Worm (Caenorhabditis elegans) whole organism, L1 larva: ENCODE measurements around the gene srh-308.

Experiments used
- C16A3.4 ChIP-seq: fragments of 150-350 bp; optimal IDR thresholded peaks from 2 replicates; lab custom pipeline; 2014; ENCODE audit warnings: missing biosample characterization, missing genetic modification characterization
- F16B12.6 ChIP-seq: fragments of 150-350 bp; optimal IDR thresholded peaks from 2 replicates; lab custom pipeline; 2014; ENCODE audit warnings: missing biosample characterization, missing genetic modification characterization
- Y116A8C.19 ChIP-seq: sonication (generic microtip); optimal IDR thresholded peaks from 2 replicates; lab custom pipeline; 2016; ENCODE audit warnings: missing compliant biosample characterization, missing genetic modification characterization, borderline replicate concordance
- alr-1 ChIP-seq: fragments of 200-800 bp; sonication (Bioruptor generic); optimal IDR thresholded peaks from 2 replicates; lab custom pipeline; 2018; ENCODE audit warnings: borderline replicate concordance, mild to moderate bottlenecking, missing genetic modification characterization, missing compliant biosample characterization
- aly-2 ChIP-seq: fragments of 150-350 bp; optimal IDR thresholded peaks from 2 replicates; lab custom pipeline; 2014; ENCODE audit warnings: missing biosample characterization, missing genetic modification characterization
- ama-1 ChIP-seq: fragments of 150-350 bp; optimal IDR thresholded peaks from 2 replicates; lab custom pipeline; 2014
- ceh-63 ChIP-seq: fragments of 200-800 bp; sonication (Bioruptor generic); optimal IDR thresholded peaks from 2 replicates; lab custom pipeline; 2018; ENCODE audit warnings: mild to moderate bottlenecking, missing genetic modification characterization, missing compliant biosample characterization
- ceh-8 ChIP-seq: fragments of 200-800 bp; sonication (Bioruptor generic); optimal IDR thresholded peaks from 2 replicates; lab custom pipeline; 2018; ENCODE audit warnings: mild to moderate bottlenecking, missing genetic modification characterization, moderate library complexity, missing compliant biosample characterization
- ceh-90 ChIP-seq: sonication (generic microtip); optimal IDR thresholded peaks from 2 replicates; lab custom pipeline; 2016; ENCODE audit warnings: missing genetic modification characterization, missing compliant biosample characterization
- dpl-1 ChIP-seq, 3 experiments: fragments of 150-350 bp in 2 of 3; sonication (generic microtip) in 1 of 3; optimal IDR thresholded peaks; 2 replicates each; lab custom pipeline; 2014 to 2017; ENCODE audit warnings: missing biosample characterization in 3 of 3, missing genetic modification characterization in 3 of 3, missing genetic modification reagents in 3 of 3
- efl-3 ChIP-seq: fragments of 200-800 bp; sonication (Bioruptor generic); optimal IDR thresholded peaks from 2 replicates; lab custom pipeline; 2018; ENCODE audit warnings: mild to moderate bottlenecking, missing genetic modification characterization, missing compliant biosample characterization
- egl-13 ChIP-seq: sonication (generic microtip); optimal IDR thresholded peaks from 2 replicates; lab custom pipeline; 2016; ENCODE audit warnings: missing genotype, missing genetic modification reagents, missing genetic modification characterization, missing compliant biosample characterization
- egl-27 ChIP-seq, 2 experiments: fragments of 150-350 bp in 1 of 2; sonication (generic microtip); optimal IDR thresholded peaks; 3 replicates each; lab custom pipeline; 2017 to 2018; ENCODE audit warnings: missing biosample characterization in 2 of 2, missing genetic modification characterization in 2 of 2, missing genetic modification reagents in 2 of 2
- elt-2 ChIP-seq: sonication (generic microtip); optimal IDR thresholded peaks from 2 replicates; lab custom pipeline; 2016; ENCODE audit warnings: missing genetic modification characterization, mild to moderate bottlenecking, inconsistent platforms, missing compliant biosample characterization, missing genetic modification reagents
- elt-3 ChIP-seq, 6 experiments: fragments of 150-350 bp in 1 of 6; sonication (generic microtip); optimal IDR thresholded peaks; 2 replicates each; lab custom pipeline; 2017 to 2018; ENCODE audit warnings: missing biosample characterization in 6 of 6, missing genetic modification characterization in 6 of 6, inconsistent platforms in 1 of 6
- ets-5 ChIP-seq: fragments of 200-800 bp; sonication (Bioruptor generic); IDR thresholded peaks from 2 replicates; pipeline ENCODE4 v1.3.6; 2022; ENCODE audit warnings: missing genetic modification characterization, missing compliant biosample characterization
- fkh-10 ChIP-seq: sonication (generic microtip); optimal IDR thresholded peaks from 2 replicates; lab custom pipeline; 2017; ENCODE audit warnings: missing biosample characterization, missing genetic modification reagents, missing genetic modification characterization
- fkh-4 ChIP-seq: sonication (generic microtip); optimal IDR thresholded peaks from 2 replicates; lab custom pipeline; 2016; ENCODE audit warnings: missing compliant biosample characterization, missing genetic modification characterization, borderline replicate concordance
- fkh-8 ChIP-seq: sonication (generic microtip); optimal IDR thresholded peaks from 2 replicates; lab custom pipeline; 2016; ENCODE audit warnings: mild to moderate bottlenecking, missing genetic modification characterization, missing compliant biosample characterization
- fos-1 ChIP-seq: fragments of 150-350 bp; optimal IDR thresholded peaks from 2 replicates; lab custom pipeline; 2014; ENCODE audit warnings: missing biosample characterization, missing genetic modification characterization
- hlh-17 ChIP-seq: fragments of 200-800 bp; sonication (Bioruptor generic); optimal IDR thresholded peaks from 2 replicates; lab custom pipeline; 2018; ENCODE audit warnings: missing genetic modification characterization, mild to moderate bottlenecking, missing compliant biosample characterization, moderate library complexity, borderline replicate concordance
- hlh-4 ChIP-seq: sonication (generic microtip); optimal IDR thresholded peaks from 2 replicates; lab custom pipeline; 2016; ENCODE audit warnings: mild to moderate bottlenecking, missing genetic modification characterization, missing compliant biosample characterization
- isw-1 ChIP-seq: fragments of 200-800 bp; sonication (Bioruptor generic); IDR thresholded peaks from 2 replicates; pipeline ENCODE4 v1.3.6; 2022; ENCODE audit warnings: missing genetic modification characterization, missing compliant biosample characterization
- lin-35 ChIP-seq, 2 experiments: fragments of 150-350 bp; optimal IDR thresholded peaks; 2 replicates each; lab custom pipeline; 2014; ENCODE audit warnings: missing biosample characterization in 2 of 2, missing genetic modification characterization in 2 of 2, missing genetic modification reagents in 2 of 2
- lin-39 ChIP-seq: fragments of 150-350 bp; optimal IDR thresholded peaks from 2 replicates; lab custom pipeline; 2014; ENCODE audit warnings: missing biosample characterization, missing genetic modification reagents, missing genetic modification characterization
- lsy-2 ChIP-seq, 2 experiments: fragments of 150-350 bp; optimal IDR thresholded peaks; 2 replicates each; lab custom pipeline; 2014; ENCODE audit warnings: missing biosample characterization in 2 of 2, missing genetic modification characterization in 2 of 2
- mab-9 ChIP-seq: fragments of 200-800 bp; sonication (Bioruptor generic); IDR thresholded peaks from 2 replicates; pipeline ENCODE4 v1.3.6; 2022; ENCODE audit warnings: missing genetic modification reagents, missing genetic modification characterization, missing compliant biosample characterization
- mef-2 ChIP-seq: fragments of 150-350 bp; optimal IDR thresholded peaks from 2 replicates; lab custom pipeline; 2014; ENCODE audit warnings: missing biosample characterization, missing genetic modification characterization
- mep-1 ChIP-seq: fragments of 150-350 bp; optimal IDR thresholded peaks from 2 replicates; lab custom pipeline; 2014; ENCODE audit warnings: missing biosample characterization, missing genetic modification characterization
- nhr-12 ChIP-seq: sonication (generic microtip); optimal IDR thresholded peaks from 2 replicates; lab custom pipeline; 2017; ENCODE audit warnings: missing biosample characterization, missing genetic modification characterization
- nhr-19 ChIP-seq: fragments of 200-800 bp; sonication (Bioruptor generic); conservative IDR thresholded peaks from 2 replicates; pipeline ENCODE4 v1.3.6; 2022; ENCODE audit warnings: missing genetic modification characterization, missing compliant biosample characterization
- nhr-237 ChIP-seq: fragments of 150-350 bp; optimal IDR thresholded peaks from 2 replicates; lab custom pipeline; 2014; ENCODE audit warnings: missing biosample characterization, missing genetic modification characterization
- nhr-28 ChIP-seq: fragments of 150-350 bp; optimal IDR thresholded peaks from 2 replicates; lab custom pipeline; 2014; ENCODE audit warnings: missing biosample characterization, missing genetic modification characterization
- nhr-71 ChIP-seq: sonication (generic microtip); optimal IDR thresholded peaks from 2 replicates; lab custom pipeline; 2016; ENCODE audit warnings: mild to moderate bottlenecking, missing genetic modification characterization, moderate library complexity, missing compliant biosample characterization
- nhr-76 ChIP-seq: sonication (generic microtip); optimal IDR thresholded peaks from 2 replicates; lab custom pipeline; 2017; ENCODE audit warnings: missing biosample characterization, missing genetic modification characterization
- nhr-77 ChIP-seq: fragments of 150-350 bp; optimal IDR thresholded peaks from 2 replicates; lab custom pipeline; 2014; ENCODE audit warnings: missing biosample characterization, missing genetic modification characterization
- nhr-84 ChIP-seq: sonication (generic microtip); optimal IDR thresholded peaks from 2 replicates; lab custom pipeline; 2017; ENCODE audit warnings: missing biosample characterization, missing genetic modification characterization
- nhr-90 ChIP-seq: sonication (generic microtip); optimal IDR thresholded peaks from 2 replicates; lab custom pipeline; 2016; ENCODE audit warnings: mild to moderate bottlenecking, missing genetic modification characterization, missing compliant biosample characterization; ENCODE audit not compliant: poor library complexity
- pag-3 ChIP-seq: sonication (generic microtip); optimal IDR thresholded peaks from 2 replicates; lab custom pipeline; 2017; ENCODE audit warnings: missing genetic modification characterization, mild to moderate bottlenecking, missing compliant biosample characterization, antibody characterized with exemption, borderline replicate concordance; ENCODE audit not compliant: insufficient read depth
- pax-3 ChIP-seq: fragments of 200-800 bp; sonication (Bioruptor generic); optimal IDR thresholded peaks from 2 replicates; lab custom pipeline; 2018; ENCODE audit warnings: mild to moderate bottlenecking, missing genetic modification characterization, moderate library complexity, missing compliant biosample characterization
- skn-1 ChIP-seq: fragments of 150-350 bp; optimal IDR thresholded peaks from 2 replicates; lab custom pipeline; 2014; ENCODE audit warnings: missing biosample characterization, missing genetic modification characterization
- snpc-4 ChIP-seq: fragments of 150-350 bp; optimal IDR thresholded peaks from 2 replicates; lab custom pipeline; 2014; ENCODE audit warnings: missing biosample characterization, missing genetic modification characterization
- snu-23 ChIP-seq: sonication (generic microtip); optimal IDR thresholded peaks from 2 replicates; lab custom pipeline; 2016; ENCODE audit warnings: missing genetic modification characterization, missing compliant biosample characterization
- sox-4 ChIP-seq: sonication (generic microtip); optimal IDR thresholded peaks from 2 replicates; lab custom pipeline; 2016; ENCODE audit warnings: missing genetic modification characterization, missing compliant biosample characterization
- sptf-1 ChIP-seq: fragments of 150-350 bp; optimal IDR thresholded peaks from 2 replicates; lab custom pipeline; 2014; ENCODE audit warnings: missing biosample characterization, missing genetic modification characterization
- tbx-2 ChIP-seq: sonication (generic microtip); optimal IDR thresholded peaks from 2 replicates; lab custom pipeline; 2016; ENCODE audit warnings: missing genetic modification characterization, missing compliant biosample characterization
- unc-86 ChIP-seq: sonication (generic microtip); optimal IDR thresholded peaks from 2 replicates; lab custom pipeline; 2016; ENCODE audit warnings: missing genetic modification characterization, missing compliant biosample characterization
- unc-98 ChIP-seq: fragments of 200-800 bp; sonication (Bioruptor generic); IDR thresholded peaks from 2 replicates; pipeline ENCODE4 v1.3.6; 2022; ENCODE audit warnings: missing genetic modification characterization, missing compliant biosample characterization
- vab-15 ChIP-seq: sonication (generic microtip); optimal IDR thresholded peaks from 2 replicates; lab custom pipeline; 2017; ENCODE audit warnings: missing genotype, mild to moderate bottlenecking, missing genetic modification characterization, missing compliant biosample characterization
- xbp-1 ChIP-seq: sonication (generic microtip); optimal IDR thresholded peaks from 2 replicates; lab custom pipeline; 2016; ENCODE audit warnings: missing genetic modification characterization, missing compliant biosample characterization
- zag-1 ChIP-seq: fragments of 150-350 bp; optimal IDR thresholded peaks from 2 replicates; lab custom pipeline; 2014; ENCODE audit warnings: missing biosample characterization, missing genetic modification characterization
- zip-4 ChIP-seq: fragments of 200-800 bp; sonication (Bioruptor generic); optimal IDR thresholded peaks from 2 replicates; lab custom pipeline; 2018; ENCODE audit warnings: mild to moderate bottlenecking, missing genetic modification characterization, moderate library complexity, missing compliant biosample characterization
- ztf-11 ChIP-seq, 2 experiments: sonication (generic microtip); optimal IDR thresholded peaks; 2 replicates each; lab custom pipeline; 2016 to 2017; ENCODE audit warnings: missing genetic modification characterization in 2 of 2, missing biosample characterization in 1 of 2, missing compliant biosample characterization in 1 of 2
- ztf-4 ChIP-seq: fragments of 150-350 bp; optimal IDR thresholded peaks from 2 replicates; lab custom pipeline; 2014; ENCODE audit warnings: missing biosample characterization, missing genetic modification characterization

The srh-308 gene

DNA sequence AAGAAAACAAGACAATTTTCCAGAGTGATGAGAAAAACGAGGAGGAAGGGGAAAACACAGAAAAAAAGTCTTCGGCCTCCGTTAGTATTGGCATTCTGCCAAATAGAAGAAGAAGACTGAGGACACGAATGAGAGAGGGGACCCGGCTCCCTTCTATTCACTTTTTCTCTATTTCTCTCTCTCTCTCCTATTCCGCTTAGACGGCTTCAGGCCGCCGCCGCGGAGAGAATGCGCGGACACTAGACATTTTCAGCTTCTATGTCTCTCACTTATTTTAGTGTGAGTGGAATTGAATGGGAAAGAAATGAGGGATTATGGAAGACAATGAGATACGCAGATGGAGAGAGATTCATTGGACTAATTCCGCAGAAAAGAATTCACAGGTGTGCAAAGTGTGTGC is 10.6 kb downstream of the srh-308 start (continued):
- TF ChIP-seq isw-1 (GFP tag; lab: Robert Waterston, UW), result 0 out of 2 replicates have a peak, but pooled peaks have one; percentile 2
- TF ChIP-seq ceh-63 (GFP tag; lab: Kevin White, UChicago), result no peak
- TF ChIP-seq ets-5 (GFP tag; lab: Robert Waterston, UW), result no peak
- TF ChIP-seq ceh-90 (tag; lab: Kevin White, UChicago), result no peak
- TF ChIP-seq pag-3, result no peak
- TF ChIP-seq hlh-4 (tag; lab: Kevin White, UChicago), result no peak
- TF ChIP-seq fkh-8 (tag; lab: Kevin White, UChicago), result peak; percentile 42
- TF ChIP-seq ama-1 (lab: Kevin White, UChicago), result no peak
- TF ChIP-seq zag-1, result no peak
- peak; percentile 5 for TF ChIP-seq ceh-8 (GFP tag; lab: Kevin White, UChicago)
- no peak for TF ChIP-seq hlh-17 (GFP tag; lab: Kevin White, UChicago)
- no peak for TF ChIP-seq nhr-84 (tag; lab: Kevin White, UChicago)
- TF ChIP-seq efl-3 (GFP tag; lab: Kevin White, UChicago), result no peak
- no peak for TF ChIP-seq alr-1 (tag; lab: Kevin White, UChicago)
- no peak for TF ChIP-seq ztf-4
- no peak for TF ChIP-seq zip-4 (GFP tag; lab: Kevin White, UChicago)
- no peak for TF ChIP-seq mef-2 (tag; lab: Kevin White, UChicago)
- no peak for TF ChIP-seq Y116A8C.19 (tag; lab: Kevin White, UChicago)
- TF ChIP-seq nhr-71 (tag; lab: Kevin White, UChicago), result peak; percentile 25
- no peak for TF ChIP-seq fos-1 (tag; lab: Kevin White, UChicago)
- TF ChIP-seq unc-98, result no peak
- TF ChIP-seq snpc-4 (tag; lab: Kevin White, UChicago), result no peak
- peak; percentile 28 for TF ChIP-seq unc-86 (tag; lab: Kevin White, UChicago)
- TF ChIP-seq fkh-10, result no peak
- no peak for TF ChIP-seq ztf-11 (tag; optimal IDR thresholded peaks at IDR 0.05; lab: Kevin White, UChicago)
- no peak for TF ChIP-seq nhr-12 (tag; lab: Kevin White, UChicago)
- TF ChIP-seq pax-3 (tag; lab: Kevin White, UChicago), result peak; percentile 40
- no peak for TF ChIP-seq egl-13
- TF ChIP-seq elt-2 (tag; lab: Kevin White, UChicago), result no peak
- TF ChIP-seq egl-27 (tag; optimal IDR thresholded peaks at IDR 0.05; lab: Kevin White, UChicago), result no peak
- TF ChIP-seq sptf-1, result no peak
- TF ChIP-seq lsy-2 (tag; optimal IDR thresholded peaks at IDR 0.05; lab: Kevin White, UChicago), result peak in 1 of 2 experiments; percentile 37
- TF ChIP-seq lin-35 (GFP tag; optimal IDR thresholded peaks at IDR 0.05; lab: Kevin White, UChicago), result peak in 1 of 2 experiments; percentile 16
- no peak for TF ChIP-seq aly-2 (tag; lab: Kevin White, UChicago)
- peak; percentile 12 for TF ChIP-seq tbx-2 (tag; lab: Kevin White, UChicago)
- no peak for TF ChIP-seq vab-15 (tag; lab: Kevin White, UChicago)
- TF ChIP-seq lin-39 (tag; lab: Kevin White, UChicago), result no peak
- no peak for TF ChIP-seq mab-9 (GFP tag; lab: Robert Waterston, UW)
- TF ChIP-seq nhr-237 (tag; lab: Kevin White, UChicago), result no peak
- no peak for TF ChIP-seq skn-1 (tag; lab: Kevin White, UChicago)
- TF ChIP-seq snu-23, result no peak
- no peak for TF ChIP-seq fkh-4 (tag; lab: Kevin White, UChicago)
- no peak for TF ChIP-seq C16A3.4 (tag; lab: Kevin White, UChicago)
- no peak for TF ChIP-seq mep-1 (tag; lab: Kevin White, UChicago)
- TF ChIP-seq nhr-19 (GFP tag; lab: Robert Waterston, UW), result no peak
- TF ChIP-seq nhr-76 (tag; lab: Kevin White, UChicago), result no peak
- no peak for TF ChIP-seq xbp-1 (tag; lab: Kevin White, UChicago)
- TF ChIP-seq dpl-1 (GFP tag; optimal IDR thresholded peaks at IDR 0.05; lab: Kevin White, UChicago), result no peak
- TF ChIP-seq nhr-77, result no peak
- no peak for TF ChIP-seq nhr-90 (tag; lab: Kevin White, UChicago)
- no peak for TF ChIP-seq sox-4 (tag; lab: Kevin White, UChicago)
- TF ChIP-seq elt-3 (tag; optimal IDR thresholded peaks at IDR 0.05; lab: Kevin White, UChicago), result no peak
- TF ChIP-seq F16B12.6 (tag; lab: Kevin White, UChicago), result no peak
- TF ChIP-seq nhr-28, result no peak
